Worm (Caenorhabditis elegans) whole organism, L3 larva: ENCODE measurements around the gene H14N18.2.
A peak's percentile ranks its signal among the peaks of the same experiment; 100 is the strongest.
"Not testable (repeated sequence)": the region's sequence is repeated elsewhere in the genome, so short reads cannot be mapped to it uniquely, and the experiment has no call there.

Experiments
- aly-2 ChIP-seq: fragments of 150-350 bp; optimal IDR thresholded peaks from 2 replicates; lab custom pipeline; 2014; ENCODE audit warnings: missing biosample characterization, missing genetic modification characterization
- ama-1 ChIP-seq: fragments of 150-350 bp; optimal IDR thresholded peaks from 2 replicates; lab custom pipeline; 2018
- ceh-28 ChIP-seq: fragments of 150-350 bp; optimal IDR thresholded peaks from 2 replicates; lab custom pipeline; 2014; ENCODE audit warnings: missing biosample characterization, missing genetic modification reagents, missing genetic modification characterization
- ceh-82 ChIP-seq: fragments of 150-350 bp; optimal IDR thresholded peaks from 2 replicates; lab custom pipeline; 2014; ENCODE audit warnings: missing biosample characterization, missing genetic modification characterization
- ceh-9 ChIP-seq: sonication (generic microtip); optimal IDR thresholded peaks from 2 replicates; lab custom pipeline; 2018; ENCODE audit warnings: missing biosample characterization, missing genetic modification characterization
- daf-12 ChIP-seq: fragments of 150-350 bp; optimal IDR thresholded peaks from 2 replicates; lab custom pipeline; 2014; ENCODE audit warnings: missing biosample characterization, missing genetic modification reagents, missing genetic modification characterization
- egl-27 ChIP-seq: sonication (generic microtip); optimal IDR thresholded peaks from 4 replicates; lab custom pipeline; 2017; ENCODE audit warnings: missing biosample characterization, missing genetic modification reagents, missing genetic modification characterization
- egl-5 ChIP-seq: fragments of 150-350 bp; optimal IDR thresholded peaks from 2 replicates; lab custom pipeline; 2017; ENCODE audit warnings: missing biosample characterization, missing genetic modification reagents, missing genetic modification characterization, inconsistent platforms
- elt-1 ChIP-seq: fragments of 150-350 bp; optimal IDR thresholded peaks from 2 replicates; lab custom pipeline; 2014; ENCODE audit warnings: missing biosample characterization, missing genetic modification characterization
- elt-2 ChIP-seq: sonication (generic microtip); optimal IDR thresholded peaks from 2 replicates; lab custom pipeline; 2016; ENCODE audit warnings: missing genetic modification reagents, mild to moderate bottlenecking, missing genetic modification characterization, missing compliant biosample characterization
- eor-1 ChIP-seq, 2 experiments: fragments of 150-350 bp; optimal IDR thresholded peaks; 2 replicates each; lab custom pipeline; 2014 to 2018; ENCODE audit warnings: missing biosample characterization in 2 of 2, missing genetic modification characterization in 2 of 2
- fkh-2 ChIP-seq: fragments of 150-350 bp; optimal IDR thresholded peaks from 2 replicates; lab custom pipeline; 2014; ENCODE audit warnings: missing biosample characterization, missing genetic modification reagents, missing genetic modification characterization
- fos-1 ChIP-seq: fragments of 150-350 bp; optimal IDR thresholded peaks from 2 replicates; lab custom pipeline; 2014; ENCODE audit warnings: missing biosample characterization, missing genetic modification characterization
- hmg-11 ChIP-seq: sonication (generic microtip); optimal IDR thresholded peaks from 2 replicates; lab custom pipeline; 2016; ENCODE audit warnings: missing genetic modification characterization, missing compliant biosample characterization
- lin-39 ChIP-seq: fragments of 150-350 bp; optimal IDR thresholded peaks from 2 replicates; lab custom pipeline; 2018; ENCODE audit warnings: missing biosample characterization, missing genetic modification reagents, missing genetic modification characterization
- lsy-12 ChIP-seq: sonication (generic microtip); optimal IDR thresholded peaks from 2 replicates; lab custom pipeline; 2016; ENCODE audit warnings: mild to moderate bottlenecking, missing genetic modification characterization, missing compliant biosample characterization
- mdl-1 ChIP-seq: fragments of 150-350 bp; optimal IDR thresholded peaks from 2 replicates; lab custom pipeline; 2014; ENCODE audit warnings: missing biosample characterization, missing genetic modification characterization
- nhr-12 ChIP-seq: fragments of 150-350 bp; optimal IDR thresholded peaks from 2 replicates; lab custom pipeline; 2014; ENCODE audit warnings: missing biosample characterization, missing genetic modification characterization
- nhr-23 ChIP-seq: fragments of 150-350 bp; optimal IDR thresholded peaks from 2 replicates; lab custom pipeline; 2014; ENCODE audit warnings: missing biosample characterization, missing genetic modification reagents, missing genetic modification characterization
- nhr-237 ChIP-seq: fragments of 150-350 bp; optimal IDR thresholded peaks from 2 replicates; lab custom pipeline; 2014; ENCODE audit warnings: missing biosample characterization, missing genetic modification characterization
- nhr-28 ChIP-seq: fragments of 150-350 bp; optimal IDR thresholded peaks from 2 replicates; lab custom pipeline; 2014; ENCODE audit warnings: missing biosample characterization, missing genetic modification characterization
- nhr-76 ChIP-seq: fragments of 150-350 bp; sonication (generic microtip); optimal IDR thresholded peaks from 5 replicates; lab custom pipeline; 2014; ENCODE audit warnings: missing biosample characterization, missing genetic modification characterization
- nhr-77 ChIP-seq: fragments of 150-350 bp; optimal IDR thresholded peaks from 2 replicates; lab custom pipeline; 2014; ENCODE audit warnings: missing biosample characterization, missing genetic modification characterization
- pha-4 ChIP-seq: fragments of 150-350 bp; optimal IDR thresholded peaks from 2 replicates; lab custom pipeline; 2014; ENCODE audit warnings: missing biosample characterization, missing genetic modification reagents, missing genetic modification characterization
- pqm-1 ChIP-seq: fragments of 150-350 bp; optimal IDR thresholded peaks from 2 replicates; lab custom pipeline; 2017; ENCODE audit warnings: missing biosample characterization, missing genetic modification characterization, inconsistent platforms
- skn-1 ChIP-seq: fragments of 150-350 bp; optimal IDR thresholded peaks from 2 replicates; lab custom pipeline; 2014; ENCODE audit warnings: missing biosample characterization, missing genetic modification characterization
- snpc-4 ChIP-seq: fragments of 150-350 bp; optimal IDR thresholded peaks from 2 replicates; lab custom pipeline; 2014; ENCODE audit warnings: missing biosample characterization, missing genetic modification characterization
- tbx-2 ChIP-seq: sonication (generic microtip); optimal IDR thresholded peaks from 2 replicates; lab custom pipeline; 2016; ENCODE audit warnings: mild to moderate bottlenecking, missing genetic modification characterization, missing compliant biosample characterization
- unc-39 ChIP-seq: sonication (generic microtip); optimal IDR thresholded peaks from 4 replicates; lab custom pipeline; 2017; ENCODE audit warnings: missing biosample characterization, missing genetic modification characterization
- unc-62 ChIP-seq: fragments of 150-350 bp; sonication (generic microtip); optimal IDR thresholded peaks from 4 replicates; lab custom pipeline; 2014; ENCODE audit warnings: missing biosample characterization, missing genetic modification reagents, missing genetic modification characterization
- zag-1 ChIP-seq: fragments of 150-350 bp; optimal IDR thresholded peaks from 2 replicates; lab custom pipeline; 2014; ENCODE audit warnings: missing biosample characterization, missing genetic modification characterization
- ztf-11 ChIP-seq: fragments of 150-350 bp; optimal IDR thresholded peaks from 2 replicates; lab custom pipeline; 2014; ENCODE audit warnings: missing biosample characterization, missing genetic modification characterization
- ztf-4 ChIP-seq: fragments of 150-350 bp; optimal IDR thresholded peaks from 2 replicates; lab custom pipeline; 2014; ENCODE audit warnings: missing biosample characterization, missing genetic modification characterization

H14N18.2 gene

ce11 chrV:8932318-8932717, at the start of gene H14N18.2:
TSS of gene H14N18.2 (plus strand) at chrV:8932618.
- TF ChIP-seq snpc-4 (tag; lab: Kevin White, UChicago) (no peak), lin-39 (tag; lab: Kevin White, UChicago) (no peak), nhr-28 (tag; lab: Kevin White, UChicago) (no peak), unc-39 (tag; lab: Kevin White, UChicago) (no peak), egl-5 (tag; lab: Kevin White, UChicago) (no peak), zag-1 (no peak), fkh-2 (tag; lab: Kevin White, UChicago) (no peak), tbx-2 (tag; lab: Kevin White, UChicago) (no peak), ceh-82 (tag; lab: Kevin White, UChicago) (no peak), nhr-12 (no peak), elt-1 (tag; lab: Kevin White, UChicago) (no peak), aly-2 (tag; lab: Kevin White, UChicago) (no peak), ama-1 (lab: Kevin White, UChicago) (no peak), lsy-12 (tag; lab: Kevin White, UChicago) (no peak), elt-2 (tag; lab: Kevin White, UChicago) (no peak), fos-1 (tag; lab: Kevin White, UChicago) (no peak), unc-62 (no peak), hmg-11 (no peak), ceh-9 (tag; lab: Kevin White, UChicago) (no peak)

DNA sequence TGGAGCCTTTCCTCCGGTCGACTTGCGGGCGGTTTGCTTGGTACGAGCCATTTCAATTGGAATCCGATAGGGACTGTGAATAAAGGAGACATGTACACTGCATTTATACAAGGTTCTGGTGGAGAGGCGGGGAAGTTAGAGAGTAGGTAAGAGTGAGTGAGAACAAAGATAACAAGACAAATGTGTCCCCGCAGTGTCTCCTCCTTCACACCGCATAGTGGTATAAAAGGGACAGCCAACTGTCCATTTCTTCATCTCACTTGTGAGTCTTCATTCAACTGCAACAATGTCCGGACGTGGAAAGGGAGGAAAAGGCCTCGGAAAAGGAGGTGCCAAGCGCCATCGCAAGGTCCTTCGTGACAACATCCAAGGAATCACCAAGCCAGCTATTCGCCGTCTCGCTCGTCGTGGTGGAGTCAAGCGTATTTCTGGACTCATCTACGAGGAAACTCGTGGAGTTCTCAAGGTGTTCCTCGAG, 34.4 kb upstream of the H14N18.2 start, which contains the start of the genes his-17 and his-18:
his-17 (minus strand) TSS at position 51 of the 478 bp plus-strand sequence.
his-18 (plus strand) TSS at position 287 of the 478 bp plus-strand sequence.
- TF ChIP-seq eor-1 (tag; optimal IDR thresholded peaks at IDR 0.05; lab: Kevin White, UChicago); ceh-28 (tag; lab: Kevin White, UChicago); egl-5 (tag; lab: Kevin White, UChicago): not testable (repeated sequence)

- TF ChIP-seq egl-5 (tag; lab: Kevin White, UChicago): no peak
- no peak for TF ChIP-seq lin-39 (tag; lab: Kevin White, UChicago)
Observed at ce11 chrV:8898756-8899155, 33.7 kb upstream of the H14N18.2 start, which contains the start of gene frpr-13. TSS of gene frpr-13 (plus strand) at chrV:8899056.

- no peak for TF ChIP-seq snpc-4 (tag; lab: Kevin White, UChicago)
Observed at ce11 chrV:8902697-8903096, 29.7 kb upstream of the H14N18.2 start, which contains the start of gene frpr-12. TSS of gene frpr-12 (plus strand) at chrV:8902997.

DNA sequence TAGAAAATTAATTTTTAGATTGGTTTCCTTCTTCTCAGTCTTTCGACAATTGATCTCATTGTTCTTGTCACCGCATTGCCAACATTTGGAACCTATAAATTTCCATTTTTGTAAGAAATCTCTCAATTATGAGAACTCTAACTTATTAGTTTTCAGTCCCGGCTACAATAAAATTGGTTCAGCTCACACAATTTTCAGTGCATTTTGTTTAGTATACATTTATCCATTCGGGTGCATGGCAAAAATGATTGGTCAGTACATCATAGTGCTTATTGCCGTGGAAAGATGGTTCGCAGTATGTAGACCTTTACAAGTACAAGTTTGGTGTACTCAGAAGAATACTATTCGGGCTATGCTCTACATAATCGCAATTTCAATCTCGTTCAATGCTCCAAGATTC, 28.5 kb upstream of the H14N18.2 start:
- no peak for TF ChIP-seq skn-1
- TF ChIP-seq egl-27 (tag; lab: Kevin White, UChicago): no peak
- no peak for TF ChIP-seq ztf-4 (tag; lab: Kevin White, UChicago)
- TF ChIP-seq nhr-237 (tag; lab: Kevin White, UChicago): no peak
- no peak for TF ChIP-seq aly-2 (tag; lab: Kevin White, UChicago)
- no peak for TF ChIP-seq fkh-2 (tag; lab: Kevin White, UChicago)
- TF ChIP-seq, all 47 proteins: peak for 0

DNA sequence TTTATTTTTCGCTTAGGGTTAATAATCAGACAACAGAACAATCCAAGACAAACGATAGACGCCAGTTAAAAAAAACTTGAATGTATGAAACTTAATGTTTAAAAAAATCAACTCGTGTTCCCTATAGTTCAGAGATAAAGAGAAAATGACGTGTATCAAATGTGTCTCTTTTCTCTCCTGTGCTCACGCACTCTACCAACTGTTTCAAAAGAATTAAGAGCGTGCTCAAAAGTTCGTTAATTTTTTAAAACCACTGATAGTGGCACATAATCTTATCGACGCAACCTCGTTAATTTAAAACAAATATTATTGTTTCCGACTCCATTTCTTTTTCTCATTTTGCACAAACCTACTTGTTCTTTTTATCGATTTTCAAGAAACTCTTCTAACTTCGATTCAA, 26.8 kb upstream of the H14N18.2 start:
- TF ChIP-seq pha-4 (tag; lab: Kevin White, UChicago): peak; percentile 33
- TF ChIP-seq nhr-23: no peak
- TF ChIP-seq egl-27 (tag; lab: Kevin White, UChicago): peak; percentile 28
- peak; percentile 93 for TF ChIP-seq elt-2 (tag; lab: Kevin White, UChicago)
- TF ChIP-seq nhr-77 (tag; lab: Kevin White, UChicago): no peak
- peak; percentile 87 for TF ChIP-seq pqm-1 (tag; lab: Kevin White, UChicago)

ce11 chrV:8906896-8907295, 25.5 kb upstream of the H14N18.2 start, which contains the start of gene frpr-11:
TSS of gene frpr-11 (plus strand) at chrV:8907196.
- TF ChIP-seq aly-2 (tag; lab: Kevin White, UChicago) (no peak), unc-62 (no peak), eor-1 (tag; optimal IDR thresholded peaks at IDR 0.05; lab: Kevin White, UChicago) (no peak), daf-12 (tag; lab: Kevin White, UChicago) (no peak), ztf-11 (tag; lab: Kevin White, UChicago) (no peak), nhr-23 (no peak), mdl-1 (tag; lab: Kevin White, UChicago) (no peak), hmg-11 (no peak), nhr-12 (no peak), nhr-76 (tag; lab: Kevin White, UChicago) (no peak)
